Fruit fly (Drosophila melanogaster) whole organism, embryonic: Measurements from ENCODE around the gene CG4025.

Source experiments
- Adf1 ChIP-seq: fragments of 200-800 bp; sonication (Bioruptor generic); IDR thresholded peaks from 2 replicates; pipeline ENCODE4 v1.3.6; 2022; ENCODE audit warnings: missing biosample characterization, missing genetic modification characterization
- Aef1 ChIP-seq: fragments of 200-800 bp; sonication (Bioruptor generic); IDR thresholded peaks from 3 replicates; pipeline ENCODE4 v1.3.6; 2022; ENCODE audit warnings: missing biosample characterization, missing genetic modification characterization
- C15 ChIP-seq: fragments of 200-800 bp; sonication (Bioruptor generic); IDR thresholded peaks from 3 replicates; pipeline ENCODE4 v1.3.6; 2022; ENCODE audit warnings: missing biosample characterization, missing genetic modification characterization
- CG11085 ChIP-seq: fragments of 200-800 bp; sonication (Bioruptor generic); IDR thresholded peaks from 2 replicates; pipeline ENCODE4 v1.3.6; 2022; ENCODE audit warnings: missing biosample characterization, missing genetic modification characterization
- CG11456 ChIP-seq: fragments of 200-800 bp; sonication (Bioruptor generic); IDR thresholded peaks from 3 replicates; pipeline ENCODE4 v1.3.6; 2022; ENCODE audit warnings: missing biosample characterization, missing genetic modification characterization
- CG12071 ChIP-seq: fragments of 200-800 bp; sonication (Bioruptor generic); optimal IDR thresholded peaks from 3 replicates; lab custom pipeline; 2018; ENCODE audit warnings: missing biosample characterization, mild to moderate bottlenecking, missing genetic modification characterization
- CG12104 ChIP-seq: fragments of 200-800 bp; sonication (Bioruptor generic); optimal IDR thresholded peaks from 3 replicates; lab custom pipeline; 2016; ENCODE audit warnings: missing biosample characterization, missing genetic modification characterization
- CG13624 ChIP-seq: fragments of 200-800 bp; sonication (Bioruptor generic); optimal IDR thresholded peaks from 2 replicates; lab custom pipeline; 2016; ENCODE audit warnings: missing biosample characterization, missing genetic modification characterization
- CG1529 ChIP-seq: fragments of 200-800 bp; sonication (Bioruptor generic); optimal IDR thresholded peaks from 3 replicates; lab custom pipeline; 2018; ENCODE audit warnings: missing biosample characterization, missing genetic modification characterization
- CG16863 ChIP-seq: fragments of 200-800 bp; sonication (Bioruptor generic); optimal IDR thresholded peaks from 3 replicates; lab custom pipeline; 2016; ENCODE audit warnings: missing biosample characterization, missing genetic modification characterization
- CG17186 ChIP-seq: fragments of 200-800 bp; sonication (Bioruptor generic); optimal IDR thresholded peaks from 3 replicates; lab custom pipeline; 2017; ENCODE audit warnings: missing biosample characterization, missing genetic modification reagents, missing genetic modification characterization
- CG17328 ChIP-seq: fragments of 200-800 bp; sonication (Bioruptor generic); IDR thresholded peaks from 2 replicates; pipeline ENCODE4 v1.3.6; 2022; ENCODE audit warnings: missing biosample characterization, missing genetic modification characterization
- CG2116 ChIP-seq: fragments of 200-800 bp; sonication (Bioruptor generic); optimal IDR thresholded peaks from 3 replicates; lab custom pipeline; 2018; ENCODE audit warnings: missing biosample characterization, mild to moderate bottlenecking, missing genetic modification characterization
- CG30431 ChIP-seq: fragments of 200-800 bp; sonication (Bioruptor generic); optimal IDR thresholded peaks from 2 replicates; lab custom pipeline; 2017; ENCODE audit warnings: missing biosample characterization, missing genetic modification characterization
- CG3065 ChIP-seq: fragments of 200-800 bp; sonication (Bioruptor generic); optimal IDR thresholded peaks from 2 replicates; lab custom pipeline; 2016; ENCODE audit warnings: missing biosample characterization, missing genetic modification characterization
- CG31224 ChIP-seq: fragments of 200-800 bp; sonication (Bioruptor generic); IDR thresholded peaks from 2 replicates; pipeline ENCODE4 v1.3.6; 2022; ENCODE audit warnings: missing biosample characterization, missing genetic modification characterization
- CG3163 ChIP-seq: fragments of 200-800 bp; sonication (Bioruptor generic); optimal IDR thresholded peaks from 3 replicates; lab custom pipeline; 2016; ENCODE audit warnings: missing biosample characterization, missing genetic modification characterization
- CG43689 ChIP-seq: fragments of 200-800 bp; sonication (Bioruptor generic); IDR thresholded peaks from 2 replicates; pipeline ENCODE4 v1.3.6; 2022; ENCODE audit warnings: missing biosample characterization, missing genetic modification characterization
- CG7556 ChIP-seq: fragments of 200-800 bp; sonication (Bioruptor generic); optimal IDR thresholded peaks from 2 replicates; lab custom pipeline; 2017; ENCODE audit warnings: missing biosample characterization, mild to moderate bottlenecking, missing genetic modification characterization
- CG8359 ChIP-seq: fragments of 200-800 bp; sonication (Bioruptor generic); optimal IDR thresholded peaks from 2 replicates; lab custom pipeline; 2017; ENCODE audit warnings: missing biosample characterization, mild to moderate bottlenecking, missing genetic modification characterization, borderline replicate concordance
- CHES-1-like ChIP-seq: fragments of 200-800 bp; sonication (Bioruptor generic); optimal IDR thresholded peaks from 2 replicates; lab custom pipeline; 2016; ENCODE audit warnings: missing biosample characterization, missing genetic modification characterization
- Camta ChIP-seq: fragments of 200-800 bp; sonication (Bioruptor generic); optimal IDR thresholded peaks from 2 replicates; lab custom pipeline; 2016; ENCODE audit warnings: missing biosample characterization, missing genetic modification characterization
- Dek ChIP-seq: fragments of 200-800 bp; sonication (Bioruptor generic); optimal IDR thresholded peaks from 3 replicates; lab custom pipeline; 2019; ENCODE audit warnings: missing biosample characterization, mild to moderate bottlenecking, missing genetic modification characterization, moderate library complexity
- ERR ChIP-seq: fragments of 200-800 bp; sonication (Bioruptor generic); optimal IDR thresholded peaks from 2 replicates; lab custom pipeline; 2016; ENCODE audit warnings: missing biosample characterization, missing genetic modification characterization
- Hr39 ChIP-seq: fragments of >200 bp; optimal IDR thresholded peaks from 2 replicates; lab custom pipeline; 2017
- Hr78 ChIP-seq, 2 experiments: fragments of 200-800 bp in 1 of 2; fragments of >200 bp in 1 of 2; sonication (Bioruptor generic) in 1 of 2; optimal IDR thresholded peaks; 2 replicates each; lab custom pipeline; 2017 to 2019; ENCODE audit warnings: missing biosample characterization in 2 of 2, missing genetic modification characterization in 2 of 2, mild to moderate bottlenecking in 1 of 2, moderate library complexity in 1 of 2
- Hsf ChIP-seq: fragments of 200-800 bp; sonication (Bioruptor generic); optimal IDR thresholded peaks from 3 replicates; lab custom pipeline; 2016; ENCODE audit warnings: missing biosample characterization, missing genetic modification characterization
- Lim3 ChIP-seq: fragments of 200-800 bp; sonication (Bioruptor generic); IDR thresholded peaks from 2 replicates; pipeline ENCODE4 v1.3.6; 2022; ENCODE audit warnings: missing biosample characterization, missing genetic modification characterization
- Lpt ChIP-seq: fragments of >200 bp; optimal IDR thresholded peaks from 2 replicates; lab custom pipeline; 2018; ENCODE audit warnings: missing biosample characterization, missing genetic modification characterization
- NC2β ChIP-seq: fragments of 200-800 bp; sonication (Bioruptor generic); optimal IDR thresholded peaks from 2 replicates; lab custom pipeline; 2016; ENCODE audit warnings: missing biosample characterization, missing genetic modification characterization
- Rfx ChIP-seq: fragments of 200-800 bp; sonication (Bioruptor generic); IDR thresholded peaks from 2 replicates; pipeline ENCODE4 v1.3.6; 2022; ENCODE audit warnings: missing biosample characterization, missing genetic modification characterization
- Sry-δ ChIP-seq: fragments of 200-800 bp; sonication (Bioruptor generic); optimal IDR thresholded peaks from 2 replicates; lab custom pipeline; 2016; ENCODE audit warnings: missing biosample characterization, missing genetic modification characterization
- Stat92E ChIP-seq, 3 experiments: fragments of >200 bp in 2 of 3; fragments of 200-800 bp in 1 of 3; sonication (Bioruptor generic) in 1 of 3; optimal IDR thresholded peaks; 2 replicates each; lab custom pipeline; 2017 to 2019; ENCODE audit warnings: missing biosample characterization in 3 of 3, missing genetic modification characterization in 3 of 3, mild to moderate bottlenecking in 1 of 3, moderate library complexity in 1 of 3
- Tbp ChIP-seq: fragments of >200 bp; optimal IDR thresholded peaks from 2 replicates; lab custom pipeline; 2018; ENCODE audit warnings: missing biosample characterization, missing genetic modification characterization
- YL-1 ChIP-seq: fragments of 200-800 bp; sonication (Bioruptor generic); optimal IDR thresholded peaks from 3 replicates; lab custom pipeline; 2017; ENCODE audit warnings: missing biosample characterization, mild to moderate bottlenecking, missing genetic modification characterization
- az2 ChIP-seq: fragments of 200-800 bp; sonication (Bioruptor generic); optimal IDR thresholded peaks from 3 replicates; lab custom pipeline; 2016; ENCODE audit warnings: missing biosample characterization, missing genetic modification characterization
- br ChIP-seq: fragments of >200 bp; optimal IDR thresholded peaks from 2 replicates; lab custom pipeline; 2017
- cato ChIP-seq: fragments of 200-800 bp; sonication (Bioruptor generic); optimal IDR thresholded peaks from 2 replicates; lab custom pipeline; 2016; ENCODE audit warnings: missing biosample characterization, missing genetic modification characterization, borderline replicate concordance
- chm ChIP-seq: fragments of 200-800 bp; sonication (Bioruptor generic); IDR thresholded peaks from 2 replicates; pipeline ENCODE4 v1.3.6; 2022; ENCODE audit warnings: missing biosample characterization, missing genetic modification characterization
- da ChIP-seq: fragments of 200-800 bp; sonication (Bioruptor generic); optimal IDR thresholded peaks from 2 replicates; lab custom pipeline; 2016; ENCODE audit warnings: missing biosample characterization, missing genetic modification characterization
- ems ChIP-seq: fragments of 200-800 bp; sonication (Bioruptor generic); optimal IDR thresholded peaks from 3 replicates; lab custom pipeline; 2016; ENCODE audit warnings: missing biosample characterization, missing genetic modification characterization
- fd64A ChIP-seq: fragments of 200-800 bp; sonication (Bioruptor generic); optimal IDR thresholded peaks from 3 replicates; lab custom pipeline; 2018; ENCODE audit warnings: missing biosample characterization, mild to moderate bottlenecking, missing genetic modification characterization
- gce ChIP-seq: fragments of 200-800 bp; sonication (Bioruptor generic); IDR thresholded peaks from 3 replicates; pipeline ENCODE4 v1.3.6; 2022; ENCODE audit warnings: missing biosample characterization, missing genetic modification characterization
- gcm2 ChIP-seq: fragments of 200-800 bp; sonication (Bioruptor generic); optimal IDR thresholded peaks from 2 replicates; lab custom pipeline; 2016; ENCODE audit warnings: missing biosample characterization, missing genetic modification characterization
- lola ChIP-seq, 3 experiments: fragments of >200 bp in 2 of 3; fragments of 200-800 bp in 1 of 3; sonication (Bioruptor generic) in 1 of 3; optimal IDR thresholded peaks; 2 replicates each; lab custom pipeline; 2017 to 2019; ENCODE audit warnings: missing biosample characterization in 3 of 3, missing genetic modification characterization in 3 of 3, mild to moderate bottlenecking in 1 of 3, moderate library complexity in 1 of 3
- pb ChIP-seq: fragments of 200-800 bp; sonication (Bioruptor generic); optimal IDR thresholded peaks from 3 replicates; lab custom pipeline; 2016; ENCODE audit warnings: missing biosample characterization, missing genetic modification characterization
- psq ChIP-seq: fragments of 200-800 bp; sonication (Bioruptor generic); optimal IDR thresholded peaks from 2 replicates; lab custom pipeline; 2017; ENCODE audit warnings: missing biosample characterization, missing genetic modification characterization
- shn ChIP-seq: fragments of 200-800 bp; sonication (Bioruptor generic); optimal IDR thresholded peaks from 3 replicates; lab custom pipeline; 2016; ENCODE audit warnings: missing biosample characterization, missing genetic modification characterization
- slou ChIP-seq: fragments of 200-800 bp; sonication (Bioruptor generic); optimal IDR thresholded peaks from 3 replicates; lab custom pipeline; 2016; ENCODE audit warnings: missing biosample characterization, missing genetic modification characterization
- so ChIP-seq: fragments of 200-800 bp; sonication (Bioruptor generic); IDR thresholded peaks from 3 replicates; pipeline ENCODE4 v1.3.6; 2022; ENCODE audit warnings: missing biosample characterization, missing genetic modification characterization
- sob ChIP-seq: fragments of 200-800 bp; sonication (Bioruptor generic); IDR thresholded peaks from 2 replicates; pipeline ENCODE4 v1.3.6; 2022; ENCODE audit warnings: missing biosample characterization, missing genetic modification characterization
- vvl ChIP-seq: fragments of 200-800 bp; sonication (Bioruptor generic); IDR thresholded peaks from 2 replicates; pipeline ENCODE4 v1.3.6; 2022; ENCODE audit warnings: missing biosample characterization, missing genetic modification characterization

The CG4025 gene

DNA sequence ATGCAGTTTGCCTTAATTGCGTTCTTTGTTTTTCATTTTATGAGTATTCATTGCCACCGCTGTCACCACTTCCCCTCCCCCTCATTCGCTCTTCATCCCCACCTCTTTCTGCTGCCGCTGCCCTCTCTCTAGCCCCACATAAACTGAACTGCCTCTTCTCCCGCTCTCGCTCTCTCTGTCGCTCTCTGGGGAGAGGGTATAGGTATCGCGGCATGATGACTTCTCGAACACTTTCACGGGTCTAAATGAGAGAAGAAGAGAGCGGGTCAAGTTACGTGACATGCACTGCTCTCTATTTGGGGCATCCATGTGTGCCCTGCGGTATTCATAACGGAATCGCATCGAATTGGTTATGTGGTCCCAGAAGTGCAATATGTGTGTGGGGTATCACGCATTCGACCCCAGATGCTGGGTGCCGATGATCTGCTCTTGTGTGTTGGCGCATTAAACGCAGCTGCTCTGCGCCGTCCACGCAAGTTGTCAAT is 7.0 kb downstream of the CG4025 start (continued):
- TF ChIP-seq Hr39 (lab: Kevin White, UChicago) = no peak
- TF ChIP-seq ERR (GFP tag; lab: Kevin White, UChicago) = peak; percentile 63
- peak; percentile 77 for TF ChIP-seq NC2β (GFP tag; lab: Kevin White, UChicago)
- TF ChIP-seq C15 (GFP tag; lab: Robert Waterston, UW) = peak; percentile 57; the same call in 1 of the 3 replicates
- TF ChIP-seq YL-1 (GFP tag; lab: Kevin White, UChicago) = peak; percentile 11
- TF ChIP-seq Dek = peak; percentile 45
- TF ChIP-seq Lpt (GFP tag; lab: Kevin White, UChicago) = no peak
- peak; percentile 81 for TF ChIP-seq shn (GFP tag; lab: Kevin White, UChicago)
- TF ChIP-seq az2 (GFP tag; lab: Kevin White, UChicago) = peak; percentile 82
- peak; percentile 71 for TF ChIP-seq CG43689
- TF ChIP-seq pb (GFP tag; lab: Kevin White, UChicago) = peak; percentile 83
- peak; percentile 25 for TF ChIP-seq cato (GFP tag; lab: Kevin White, UChicago)
- TF ChIP-seq CG2116 (GFP tag; lab: Kevin White, UChicago) = peak; percentile 57
- peak; percentile 82 for TF ChIP-seq Aef1
- peak; percentile 84 for TF ChIP-seq sob (GFP tag; lab: Robert Waterston, UW)
- peak; percentile 57 for TF ChIP-seq CG17186 (GFP tag; lab: Kevin White, UChicago)
- TF ChIP-seq gcm2 = peak; percentile 32
- TF ChIP-seq CG12104 = peak; percentile 50
- TF ChIP-seq CG31224 (GFP tag; lab: Robert Waterston, UW) = peak; percentile 63; the same call in 1 of the 2 replicates
- peak; percentile 85 for TF ChIP-seq CG1529
- peak; percentile 61 for TF ChIP-seq fd64A (GFP tag; lab: Kevin White, UChicago)
- peak; percentile 75 for TF ChIP-seq CG3163
- TF ChIP-seq CG17328 (GFP tag; lab: Robert Waterston, UW) = peak; percentile 87
- peak; percentile 70; the same call in 2 of the 3 replicates for TF ChIP-seq gce (GFP tag; lab: Robert Waterston, UW)
- TF ChIP-seq Tbp (GFP tag; lab: Kevin White, UChicago) = no peak
- peak; percentile 74 for TF ChIP-seq ems (GFP tag; lab: Kevin White, UChicago)
- peak in 1 of 3 experiments; percentile 51 for TF ChIP-seq Stat92E (GFP tag; optimal IDR thresholded peaks at IDR 0.05; lab: Kevin White, UChicago)
- peak; percentile 90 for TF ChIP-seq CG16863 (GFP tag; lab: Kevin White, UChicago)
- peak; percentile 68 for TF ChIP-seq CG13624 (GFP tag; lab: Kevin White, UChicago)
- peak; percentile 44 for TF ChIP-seq Sry-δ
- TF ChIP-seq da (GFP tag; lab: Kevin White, UChicago) = peak; percentile 67
- TF ChIP-seq CG8359 (GFP tag; lab: Kevin White, UChicago) = peak; percentile 34
- peak; percentile 40 for TF ChIP-seq psq (GFP tag; lab: Kevin White, UChicago)
- peak; percentile 60 for TF ChIP-seq CG12071 (GFP tag; lab: Kevin White, UChicago)
- peak; percentile 76 for TF ChIP-seq Hsf (GFP tag; lab: Kevin White, UChicago)
- TF ChIP-seq vvl = peak; percentile 94
- peak in 1 of 3 experiments; percentile 70 for TF ChIP-seq lola (GFP tag; optimal IDR thresholded peaks at IDR 0.05; lab: Kevin White, UChicago)
- TF ChIP-seq CG7556 (GFP tag; lab: Kevin White, UChicago) = peak; percentile 72
- TF ChIP-seq Adf1 (GFP tag; lab: Robert Waterston, UW) = peak; percentile 59; the same call in 1 of the 2 replicates
- peak; percentile 84 for TF ChIP-seq Camta (GFP tag; lab: Kevin White, UChicago)
- TF ChIP-seq Hr78 (GFP tag; optimal IDR thresholded peaks at IDR 0.05; lab: Kevin White, UChicago) = peak in 1 of 2 experiments; percentile 98
- peak; percentile 62 for TF ChIP-seq CG3065
- TF ChIP-seq CG11456 (GFP tag; lab: Robert Waterston, UW) = peak; percentile 83
- peak; percentile 92 for TF ChIP-seq so (GFP tag; lab: Robert Waterston, UW)
- TF ChIP-seq CHES-1-like (GFP tag; lab: Kevin White, UChicago) = peak; percentile 81
- TF ChIP-seq slou (GFP tag; lab: Kevin White, UChicago) = peak; percentile 22
- peak; percentile 64 for TF ChIP-seq Lim3 (GFP tag; lab: Robert Waterston, UW)
- TF ChIP-seq CG11085 (GFP tag; lab: Robert Waterston, UW) = peak; percentile 50; the same call in 1 of the 2 replicates
- peak; percentile 82 for TF ChIP-seq chm
- TF ChIP-seq Rfx = peak; percentile 83
- peak; percentile 77 for TF ChIP-seq CG30431 (GFP tag; lab: Kevin White, UChicago)
- TF ChIP-seq br (lab: Kevin White, UChicago) = no peak
